Worm (Caenorhabditis elegans) whole organism, L2 larva: Measurements from ENCODE around the gene Y53F4B.43.

Experiments
- ZK546.5 ChIP-seq: sonication (generic microtip); optimal IDR thresholded peaks from 2 replicates; lab custom pipeline; 2017; ENCODE audit warnings: missing biosample characterization, missing genetic modification characterization
- ama-1 ChIP-seq: fragments of 150-350 bp; optimal IDR thresholded peaks from 2 replicates; lab custom pipeline; 2018; ENCODE audit warnings: inconsistent platforms
- egl-27 ChIP-seq: sonication (generic microtip); optimal IDR thresholded peaks from 3 replicates; lab custom pipeline; 2017; ENCODE audit warnings: missing biosample characterization, missing genetic modification reagents, missing genetic modification characterization
- elt-1 ChIP-seq: fragments of 150-350 bp; optimal IDR thresholded peaks from 2 replicates; lab custom pipeline; 2014; ENCODE audit warnings: missing biosample characterization, missing genetic modification characterization
- elt-3 ChIP-seq: sonication (generic microtip); optimal IDR thresholded peaks from 2 replicates; lab custom pipeline; 2017; ENCODE audit warnings: missing biosample characterization, missing genetic modification characterization
- lin-39 ChIP-seq: fragments of 150-350 bp; optimal IDR thresholded peaks from 2 replicates; lab custom pipeline; 2014; ENCODE audit warnings: missing biosample characterization, missing genetic modification reagents, missing genetic modification characterization
- nhr-11 ChIP-seq: fragments of 150-350 bp; optimal IDR thresholded peaks from 2 replicates; lab custom pipeline; 2014; ENCODE audit warnings: missing biosample characterization, missing genetic modification characterization
- nhr-237 ChIP-seq: fragments of 150-350 bp; optimal IDR thresholded peaks from 2 replicates; lab custom pipeline; 2014; ENCODE audit warnings: missing biosample characterization, missing genetic modification characterization
- skn-1 ChIP-seq: sonication (generic microtip); optimal IDR thresholded peaks from 2 replicates; lab custom pipeline; 2017; ENCODE audit warnings: missing biosample characterization, missing genetic modification characterization
- snpc-4 ChIP-seq: fragments of 150-350 bp; optimal IDR thresholded peaks from 2 replicates; lab custom pipeline; 2014; ENCODE audit warnings: missing biosample characterization, missing genetic modification characterization
- unc-62 ChIP-seq: fragments of 150-350 bp; optimal IDR thresholded peaks from 2 replicates; lab custom pipeline; 2014; ENCODE audit warnings: missing biosample characterization, missing genetic modification reagents, missing genetic modification characterization
- ztf-11 ChIP-seq: sonication (generic microtip); optimal IDR thresholded peaks from 2 replicates; lab custom pipeline; 2017; ENCODE audit warnings: missing biosample characterization, missing genetic modification characterization

- no peak for TF ChIP-seq nhr-11 (tag; lab: Kevin White, UChicago)
- no peak for TF ChIP-seq ama-1
- TF ChIP-seq unc-62 (GFP tag; lab: Kevin White, UChicago), result no peak
- no peak for TF ChIP-seq snpc-4 (tag; lab: Kevin White, UChicago)
- TF ChIP-seq elt-3 (tag; lab: Kevin White, UChicago), result no peak
- TF ChIP-seq skn-1 (tag; lab: Kevin White, UChicago), result no peak
- no peak for TF ChIP-seq egl-27 (tag; lab: Kevin White, UChicago)
- TF ChIP-seq nhr-237, result no peak
- no peak for TF ChIP-seq ZK546.5 (tag; lab: Kevin White, UChicago)
- no peak for TF ChIP-seq elt-1 (tag; lab: Kevin White, UChicago)
- TF ChIP-seq ztf-11 (tag; lab: Kevin White, UChicago), result no peak
- TF ChIP-seq lin-39 (tag; lab: Kevin White, UChicago), result no peak
Measured at ce11 chrII:14968275-14968674, 20.0 kb upstream of the Y53F4B.43 start.
